Worm (Caenorhabditis elegans): ENCODE results near the gene pudl-1.

- TF ChIP-seq sea-1 (GFP tag; conservative IDR thresholded peaks at IDR 0.05) (no peak), ama-1 (optimal IDR thresholded peaks at IDR 0.05) (no peak), scrt-1 (GFP tag; IDR thresholded peaks at IDR 0.05) (no peak)
These were observed 18.9 kb downstream of the pudl-1 start for ce11 chrIV:2851625-2852024.

All from whole organism, early embryonic.